Worm (Caenorhabditis elegans): ENCODE measurements around the gene nhr-171.

ce11 chrV:7539015-7539414, 27.4 kb downstream of the nhr-171 start, which contains the start of gene srh-268:
- TF ChIP-seq nhr-41 (GFP tag; IDR thresholded peaks at IDR 0.05) (no peak), mes-2 (tag; optimal IDR thresholded peaks at IDR 0.05; ENCODE audit: poor library complexity, severe bottlenecking) (no peak), nhr-28 (tag; optimal IDR thresholded peaks at IDR 0.05) (no peak), jun-1 (tag; optimal IDR thresholded peaks at IDR 0.05) (no peak), lir-3 (tag; optimal IDR thresholded peaks at IDR 0.05) (no peak), unc-39 (tag; optimal IDR thresholded peaks at IDR 0.05) (no peak), aly-2 (tag; optimal IDR thresholded peaks at IDR 0.05) (no peak), Y105C5A.15 (GFP tag; IDR thresholded peaks at IDR 0.05) (no peak), zip-2 (tag; optimal IDR thresholded peaks at IDR 0.05) (no peak), pqm-1 (tag; optimal IDR thresholded peaks at IDR 0.05) (no peak), ZK546.5 (tag; optimal IDR thresholded peaks at IDR 0.05) (no peak), ceh-44 (GFP tag; IDR thresholded peaks at IDR 0.05) (no peak)

All from whole organism, L4 larva.